Worm (Caenorhabditis elegans): ENCODE results near the gene vamp-7.

The vamp-7 gene

DNA sequence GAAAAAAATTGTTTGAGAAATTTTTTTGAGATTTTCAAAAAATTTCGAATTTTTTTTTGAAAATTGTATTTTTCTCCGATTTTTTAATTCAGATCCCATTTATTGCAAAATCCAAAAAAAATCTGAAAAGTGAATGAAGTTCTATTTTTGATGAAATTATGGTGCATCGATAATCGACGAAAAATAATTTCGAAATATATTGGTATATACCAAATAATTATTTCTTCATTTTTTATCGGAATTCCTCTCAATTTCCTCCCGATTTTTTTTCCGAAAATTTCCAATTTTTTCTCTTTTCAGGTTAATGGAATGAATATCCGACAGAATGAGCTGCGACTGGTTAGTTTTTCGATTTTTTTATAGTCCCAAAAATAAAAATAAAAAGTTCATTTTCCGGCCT, 7.0 kb upstream of the vamp-7 start, which contains the start of gene epg-9:
Gene epg-9, plus strand, starts transcription at position 301 of the 400 bp plus-strand sequence.
- TF ChIP-seq madf-5 (GFP tag; IDR thresholded peaks at IDR 0.05) = no peak
- TF ChIP-seq hif-1 (tag; optimal IDR thresholded peaks at IDR 0.05) = no peak
- TF ChIP-seq hlh-30 (tag; optimal IDR thresholded peaks at IDR 0.05; ENCODE audit: insufficient read depth) = no peak
- TF ChIP-seq daf-16 (GFP tag; optimal IDR thresholded peaks at IDR 0.05) = no peak
- TF ChIP-seq daf-16 (tag; optimal IDR thresholded peaks at IDR 0.05) = no peak
- TF ChIP-seq zip-11 (GFP tag; IDR thresholded peaks at IDR 0.05) = no peak
- no peak for TF ChIP-seq mdl-1 (tag; optimal IDR thresholded peaks at IDR 0.05)
- no peak for TF ChIP-seq pqm-1 (tag; optimal IDR thresholded peaks at IDR 0.05)
- no peak for TF ChIP-seq egl-27 (tag; optimal IDR thresholded peaks at IDR 0.05)
- no peak for TF ChIP-seq F44E2.7 (GFP tag; IDR thresholded peaks at IDR 0.05)
- TF ChIP-seq dmd-6 (GFP tag; IDR thresholded peaks at IDR 0.05) = no peak
- TF ChIP-seq Y75B8A.6 (GFP tag; IDR thresholded peaks at IDR 0.05) = no peak
- TF ChIP-seq nhr-237 (tag; optimal IDR thresholded peaks at IDR 0.05) = no peak
- TF ChIP-seq fos-1 (tag; optimal IDR thresholded peaks at IDR 0.05) = no peak
- no peak for TF ChIP-seq mxl-2 (GFP tag; conservative IDR thresholded peaks at IDR 0.05)
- TF ChIP-seq duxl-1 (tag; optimal IDR thresholded peaks at IDR 0.05; ENCODE audit: poor library complexity) = no peak
- TF ChIP-seq nhr-48 (tag; optimal IDR thresholded peaks at IDR 0.05) = no peak
- TF ChIP-seq zfp-2 (tag; optimal IDR thresholded peaks at IDR 0.05) = no peak
- no peak for TF ChIP-seq unc-62 (GFP tag; optimal IDR thresholded peaks at IDR 0.05 in 1 of 2)
- TF ChIP-seq unc-62 (tag; optimal IDR thresholded peaks at IDR 0.05) = no peak

DNA sequence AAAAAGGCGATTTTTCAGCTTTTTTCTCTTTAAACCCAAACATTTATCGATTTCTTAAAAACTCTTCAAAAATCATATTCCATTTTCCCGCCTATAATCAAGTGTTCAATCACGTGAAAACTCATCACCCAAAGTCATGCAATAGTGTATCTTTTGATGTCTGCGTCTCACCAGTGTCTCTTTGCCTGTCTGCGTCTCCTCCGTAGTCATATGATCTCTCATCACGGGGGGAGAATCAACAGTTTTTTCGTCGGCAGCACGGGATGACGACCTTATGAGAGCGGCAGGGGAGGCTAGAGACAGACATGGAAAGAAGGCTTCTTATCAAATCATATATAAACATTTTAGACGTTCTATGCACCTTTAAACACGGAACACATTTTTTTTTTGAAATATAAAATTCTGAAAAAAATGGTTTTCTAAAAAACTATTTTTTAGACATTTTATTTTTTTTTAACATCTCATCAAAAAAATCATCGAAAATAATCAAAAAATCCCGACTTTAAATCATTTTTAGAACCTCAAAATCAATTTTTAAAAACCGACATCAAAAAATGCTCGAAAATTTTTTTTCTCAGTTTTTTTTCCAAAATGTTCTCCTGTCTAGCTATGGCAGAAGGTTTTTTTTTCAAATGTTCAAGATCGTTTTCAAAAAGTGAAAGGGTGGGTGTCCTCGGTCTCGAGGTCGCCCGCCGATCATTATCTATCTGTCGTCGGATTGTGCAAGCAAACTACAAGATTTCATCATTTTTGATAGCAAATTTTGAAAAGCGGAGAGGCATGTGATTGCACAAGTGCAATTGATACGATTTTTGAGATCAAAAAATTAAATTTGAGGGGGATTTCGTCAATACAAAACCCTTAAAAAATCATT, 5.6 kb upstream of the vamp-7 start:
- peak; percentile 41 for TF ChIP-seq snpc-4 (tag; optimal IDR thresholded peaks at IDR 0.05)
- TF ChIP-seq lin-29 (GFP tag; IDR thresholded peaks at IDR 0.05) = peak; percentile 88
- peak; percentile 95 for TF ChIP-seq lin-1 (GFP tag; IDR thresholded peaks at IDR 0.05)
- no peak for TF ChIP-seq unc-130 (GFP tag; optimal IDR thresholded peaks at IDR 0.05)
- peak; percentile 59 to 90 for TF ChIP-seq daf-16 (GFP tag; optimal IDR thresholded peaks at IDR 0.05)
- TF ChIP-seq daf-16 (tag; optimal IDR thresholded peaks at IDR 0.05) = peak; percentile 97
- peak; percentile 100 for TF ChIP-seq hlh-11 (tag; optimal IDR thresholded peaks at IDR 0.05)
- peak; percentile 84 for TF ChIP-seq mxl-3 (GFP tag; optimal IDR thresholded peaks at IDR 0.05)
- TF ChIP-seq jun-1 (tag; optimal IDR thresholded peaks at IDR 0.05) = peak; percentile 95
- TF ChIP-seq egl-27 (tag; optimal IDR thresholded peaks at IDR 0.05) = no peak
- peak; percentile 90 for TF ChIP-seq ztf-7 (tag; optimal IDR thresholded peaks at IDR 0.05)
- TF ChIP-seq skn-1 (tag; optimal IDR thresholded peaks at IDR 0.05) = peak; percentile 91
- peak; percentile 97 for TF ChIP-seq aha-1 (tag)
- peak; percentile 78 to 94 for TF ChIP-seq hif-1 (tag; optimal IDR thresholded peaks at IDR 0.05)
- 0 out of 2 replicates have a peak, but pooled peaks have one; percentile 37 for TF ChIP-seq ceh-44 (GFP tag; IDR thresholded peaks at IDR 0.05)
- TF ChIP-seq zip-2 (tag; optimal IDR thresholded peaks at IDR 0.05) = peak; percentile 84
- peak; percentile 99 for TF ChIP-seq nhr-28 (tag; optimal IDR thresholded peaks at IDR 0.05)
- TF ChIP-seq ctbp-1 (GFP tag; IDR thresholded peaks at IDR 0.05) = peak; percentile 92
- no peak for TF ChIP-seq zag-1 (tag; optimal IDR thresholded peaks at IDR 0.05)
- no peak for TF ChIP-seq nhr-111 (GFP tag; optimal IDR thresholded peaks at IDR 0.05)
- peak; percentile 99 for TF ChIP-seq mdt-29 (GFP tag; IDR thresholded peaks at IDR 0.05)
- TF ChIP-seq F26F4.8 (GFP tag; conservative IDR thresholded peaks at IDR 0.05) = no peak
- peak; percentile 83 for TF ChIP-seq dmd-9 (GFP tag; IDR thresholded peaks at IDR 0.05)
- TF ChIP-seq lsy-2 (tag; optimal IDR thresholded peaks at IDR 0.05) = peak; percentile 88 to 95
- peak; percentile 60 for TF ChIP-seq pqm-1 (tag; optimal IDR thresholded peaks at IDR 0.05)
- no peak for TF ChIP-seq lin-39 (tag; optimal IDR thresholded peaks at IDR 0.05)
- no peak for TF ChIP-seq ceh-82 (tag; optimal IDR thresholded peaks at IDR 0.05)
- TF ChIP-seq aly-2 (tag; optimal IDR thresholded peaks at IDR 0.05) = no peak
- TF ChIP-seq spr-1 (tag; optimal IDR thresholded peaks at IDR 0.05) = peak; percentile 90
- peak; percentile 96 for TF ChIP-seq gei-8 (GFP tag; optimal IDR thresholded peaks at IDR 0.05)
- peak; percentile 96 for TF ChIP-seq mxl-2 (GFP tag; conservative IDR thresholded peaks at IDR 0.05)
- TF ChIP-seq arid-1 (GFP tag; conservative IDR thresholded peaks at IDR 0.05) = peak; percentile 87
- TF ChIP-seq snpc-1.2 (GFP tag; IDR thresholded peaks at IDR 0.05) = peak; percentile 48
- TF ChIP-seq unc-62 (GFP tag; optimal IDR thresholded peaks at IDR 0.05 in 1 of 2) = peak; percentile 66 to 99
- TF ChIP-seq unc-62 (tag; optimal IDR thresholded peaks at IDR 0.05) = no peak
- TF ChIP-seq nhr-102 (tag; optimal IDR thresholded peaks at IDR 0.05) = peak; percentile 96

Measured in whole organism, L4 larva.